Fruit fly (Drosophila melanogaster) whole organism, wandering third instar larva: ENCODE measurements around the gene CG8861.

Experiments used
- Abd-B ChIP-seq: fragments of >200 bp; optimal IDR thresholded peaks from 2 replicates; lab custom pipeline; 2017; ENCODE audit warnings: missing biosample characterization, missing genetic modification characterization
- CG32264 ChIP-seq: fragments of 200-800 bp; sonication (Bioruptor generic); optimal IDR thresholded peaks from 2 replicates; lab custom pipeline; 2016; ENCODE audit warnings: missing biosample characterization, missing genetic modification characterization
- CG9705 ChIP-seq: fragments of 200-800 bp; sonication (Bioruptor generic); optimal IDR thresholded peaks from 2 replicates; lab custom pipeline; 2018; ENCODE audit warnings: missing biosample characterization, mild to moderate bottlenecking, missing genetic modification characterization
- CrebA ChIP-seq: fragments of 200-800 bp; sonication (Bioruptor generic); optimal IDR thresholded peaks from 2 replicates; lab custom pipeline; 2016; ENCODE audit warnings: missing biosample characterization, mild to moderate bottlenecking, missing genetic modification characterization, borderline replicate concordance
- Dfd ChIP-seq: fragments of >200 bp; optimal IDR thresholded peaks from 2 replicates; lab custom pipeline; 2017; ENCODE audit warnings: missing biosample characterization, missing genetic modification characterization
- Dif ChIP-seq: fragments of 200-275, 200-300 bp; sonication (Bioruptor generic); optimal IDR thresholded peaks from 2 replicates; lab custom pipeline; 2018; ENCODE audit warnings: missing biosample characterization, missing genetic modification characterization; ENCODE audit not compliant: partially characterized antibody
- GATAd ChIP-seq: sonication (Bioruptor generic); optimal IDR thresholded peaks from 2 replicates; lab custom pipeline; 2016; ENCODE audit warnings: missing biosample characterization, missing genetic modification characterization
- Hnf4 ChIP-seq: fragments of 200-800 bp; sonication (Bioruptor generic); optimal IDR thresholded peaks from 2 replicates; lab custom pipeline; 2016; ENCODE audit warnings: missing biosample characterization, mild to moderate bottlenecking, missing genetic modification characterization
- Hr78 ChIP-seq: fragments of >200 bp; optimal IDR thresholded peaks from 2 replicates; lab custom pipeline; 2017; ENCODE audit warnings: missing biosample characterization, missing genetic modification characterization
- Hr83 ChIP-seq: fragments of 200-300 bp; sonication (Bioruptor generic); optimal IDR thresholded peaks from 2 replicates; lab custom pipeline; 2016; ENCODE audit warnings: missing biosample characterization, mild to moderate bottlenecking, missing genetic modification characterization, moderate library complexity; ENCODE audit not compliant: poor library complexity, severe bottlenecking
- Jra ChIP-seq: sonication (Bioruptor generic); optimal IDR thresholded peaks from 2 replicates; lab custom pipeline; 2016; ENCODE audit warnings: missing biosample characterization, missing genetic modification characterization
- Mio ChIP-seq: sonication (Bioruptor generic); optimal IDR thresholded peaks from 2 replicates; lab custom pipeline; 2016; ENCODE audit warnings: missing biosample characterization, missing genetic modification characterization
- Myc ChIP-seq: fragments of >200 bp; optimal IDR thresholded peaks from 2 replicates; lab custom pipeline; 2017
- N ChIP-seq: fragments of >200 bp; optimal IDR thresholded peaks from 2 replicates; lab custom pipeline; 2018; ENCODE audit warnings: missing biosample characterization, missing external identifiers, missing genetic modification characterization
- OdsH ChIP-seq: fragments of 200-800 bp; sonication (Bioruptor generic); optimal IDR thresholded peaks from 2 replicates; lab custom pipeline; 2016; ENCODE audit warnings: missing biosample characterization, mild to moderate bottlenecking, missing genetic modification characterization
- Rel ChIP-seq, 2 experiments: fragments of 200-800 bp; sonication (Bioruptor generic) in 1 of 2; optimal IDR thresholded peaks; 2 replicates in 1 of 2; 3 replicates in 1 of 2; lab custom pipeline; 2016 to 2019; ENCODE audit warnings: mild to moderate bottlenecking in 2 of 2, missing biosample characterization in 2 of 2, missing genetic modification characterization in 2 of 2, moderate library complexity in 1 of 2
- Sp1 ChIP-seq: fragments of 200-800 bp; sonication (Bioruptor generic); optimal IDR thresholded peaks from 3 replicates; lab custom pipeline; 2019; ENCODE audit warnings: missing biosample characterization, mild to moderate bottlenecking, missing genetic modification characterization, moderate library complexity
- Vsx2 ChIP-seq: fragments of 200-300, 225-300 bp; sonication (Bioruptor generic); optimal IDR thresholded peaks from 2 replicates; lab custom pipeline; 2018; ENCODE audit warnings: missing biosample characterization, missing genetic modification characterization; ENCODE audit not compliant: partially characterized antibody
- br ChIP-seq: fragments of 200-800 bp; sonication (Bioruptor generic); optimal IDR thresholded peaks from 2 replicates; lab custom pipeline; 2016; ENCODE audit warnings: missing biosample characterization, missing genetic modification characterization
- brk ChIP-seq: fragments of 200-800 bp; sonication (Bioruptor generic); optimal IDR thresholded peaks from 2 replicates; lab custom pipeline; 2016; ENCODE audit warnings: missing biosample characterization, mild to moderate bottlenecking, missing genetic modification characterization
- dl ChIP-seq, 2 experiments: fragments of 175-275, 200-275 bp in 1 of 2; fragments of 200-275 bp in 1 of 2; sonication (Bioruptor generic); optimal IDR thresholded peaks; lab custom pipeline; 2018; ENCODE audit warnings: mild to moderate bottlenecking in 2 of 2, missing biosample characterization in 2 of 2, missing genetic modification characterization in 2 of 2, moderate library complexity in 2 of 2; ENCODE audit not compliant: partially characterized antibody in 2 of 2, insufficient read depth in 1 of 2
- dmrt93B ChIP-seq: fragments of 200-800 bp; sonication (Bioruptor generic); optimal IDR thresholded peaks from 2 replicates; lab custom pipeline; 2018; ENCODE audit warnings: missing biosample characterization, mild to moderate bottlenecking, missing genetic modification characterization
- dsf ChIP-seq: sonication (Bioruptor generic); optimal IDR thresholded peaks from 2 replicates; lab custom pipeline; 2016; ENCODE audit warnings: missing biosample characterization, missing genetic modification characterization, borderline replicate concordance
- ey ChIP-seq: fragments of 200-800 bp; sonication (Bioruptor generic); optimal IDR thresholded peaks from 2 replicates; lab custom pipeline; 2016; ENCODE audit warnings: missing biosample characterization, missing genetic modification characterization
- foxo ChIP-seq, 2 experiments: fragments of 200-800 bp; sonication (Bioruptor generic); optimal IDR thresholded peaks; 2 replicates in 1 of 2; 3 replicates in 1 of 2; lab custom pipeline; 2016 to 2017; ENCODE audit warnings: missing biosample characterization in 2 of 2, missing genetic modification characterization in 2 of 2
- fru ChIP-seq: fragments of 200-800 bp; sonication (Bioruptor generic); optimal IDR thresholded peaks from 3 replicates; lab custom pipeline; 2016; ENCODE audit warnings: missing biosample characterization, mild to moderate bottlenecking, missing genetic modification characterization
- h ChIP-seq: fragments of 200-800 bp; sonication (Bioruptor generic); optimal IDR thresholded peaks from 3 replicates; lab custom pipeline; 2016; ENCODE audit warnings: missing biosample characterization, mild to moderate bottlenecking, missing genetic modification characterization
- jim ChIP-seq: fragments of 175-275, 200-325 bp; sonication (Bioruptor generic); optimal IDR thresholded peaks from 2 replicates; lab custom pipeline; 2016; ENCODE audit warnings: missing biosample characterization, mild to moderate bottlenecking, missing genetic modification characterization
- lola ChIP-seq: fragments of >200 bp; optimal IDR thresholded peaks from 2 replicates; lab custom pipeline; 2017; ENCODE audit warnings: missing biosample characterization, missing genetic modification characterization
- rgr ChIP-seq: fragments of 200-800 bp; sonication (Bioruptor generic); optimal IDR thresholded peaks from 3 replicates; lab custom pipeline; 2016; ENCODE audit warnings: missing biosample characterization, mild to moderate bottlenecking, missing genetic modification characterization
- sage ChIP-seq: fragments of 200-800 bp; sonication (Bioruptor generic); optimal IDR thresholded peaks from 2 replicates; lab custom pipeline; 2016; ENCODE audit warnings: missing biosample characterization, mild to moderate bottlenecking, missing genetic modification characterization
- sv ChIP-seq: fragments of 200-800 bp; sonication (Bioruptor generic); optimal IDR thresholded peaks from 3 replicates; lab custom pipeline; 2016; ENCODE audit warnings: missing biosample characterization, missing genetic modification characterization
- tai ChIP-seq: sonication (Bioruptor generic); optimal IDR thresholded peaks from 2 replicates; lab custom pipeline; 2016; ENCODE audit warnings: missing biosample characterization, missing genetic modification characterization
- woc ChIP-seq: sonication (Bioruptor generic); optimal IDR thresholded peaks from 2 replicates; lab custom pipeline; 2016; ENCODE audit warnings: missing biosample characterization, mild to moderate bottlenecking, missing genetic modification characterization

Gene CG8861

DNA sequence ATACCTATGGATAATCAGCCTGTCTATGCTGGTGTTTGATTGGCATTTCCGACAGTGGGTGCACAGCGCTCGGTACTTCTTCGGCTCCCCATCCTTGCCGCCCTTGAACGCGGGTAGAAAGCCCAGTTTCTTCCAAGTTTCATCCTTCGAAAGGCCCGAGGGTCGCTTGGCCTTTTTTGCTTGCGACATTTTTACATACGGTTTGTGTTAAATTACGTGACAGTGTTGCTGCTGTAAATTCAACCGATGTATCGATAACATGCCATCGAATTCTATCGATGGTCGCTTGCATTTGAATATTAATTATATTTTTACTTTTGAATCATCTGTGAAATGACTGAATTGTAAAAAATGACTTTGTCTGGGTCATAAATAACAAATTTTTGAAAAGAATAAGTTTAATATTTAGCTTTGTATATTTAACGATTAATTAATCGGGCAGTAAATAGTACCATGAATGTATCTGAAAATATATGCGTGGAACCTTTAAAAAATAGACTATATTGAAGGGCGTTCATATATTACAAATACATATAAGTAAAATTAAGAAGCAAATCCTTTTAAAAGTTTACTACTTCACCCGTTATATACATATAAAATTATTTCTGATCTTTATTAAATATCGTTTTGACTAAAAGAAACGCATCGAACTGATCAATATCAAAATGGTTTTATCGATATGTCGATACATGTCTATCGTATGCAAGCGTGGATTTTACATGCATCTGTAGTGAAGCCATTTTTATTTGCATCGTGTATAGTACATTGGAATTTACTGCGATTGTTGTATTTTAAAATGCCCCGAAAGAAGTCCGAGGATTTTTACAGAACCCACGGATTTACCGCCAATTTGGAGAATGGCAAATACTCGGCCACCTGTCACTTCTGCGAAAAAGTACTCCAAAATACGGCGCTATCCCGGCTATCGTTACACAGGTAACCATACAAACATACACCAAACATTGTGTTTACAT lies 69.8 kb downstream of the CG8861 start, which contains the start of the genes Ibf2 and Ibf1:
Gene Ibf2, minus strand, starts transcription at position 250 of the 974 bp plus-strand sequence.
Gene Ibf1, plus strand, starts transcription at position 713 of the 974 bp plus-strand sequence.
- TF ChIP-seq tai (GFP tag; lab: Kevin White, UChicago) (no peak), rgr (GFP tag; lab: Kevin White, UChicago) (no peak), woc (peak; percentile 21), foxo (GFP tag; optimal IDR thresholded peaks at IDR 0.05; lab: Kevin White, UChicago) (no peak), Dfd (GFP tag; lab: Kevin White, UChicago) (no peak), Hnf4 (GFP tag; lab: Kevin White, UChicago) (no peak), lola (GFP tag; lab: Kevin White, UChicago) (no peak), Mio (no peak)

DNA sequence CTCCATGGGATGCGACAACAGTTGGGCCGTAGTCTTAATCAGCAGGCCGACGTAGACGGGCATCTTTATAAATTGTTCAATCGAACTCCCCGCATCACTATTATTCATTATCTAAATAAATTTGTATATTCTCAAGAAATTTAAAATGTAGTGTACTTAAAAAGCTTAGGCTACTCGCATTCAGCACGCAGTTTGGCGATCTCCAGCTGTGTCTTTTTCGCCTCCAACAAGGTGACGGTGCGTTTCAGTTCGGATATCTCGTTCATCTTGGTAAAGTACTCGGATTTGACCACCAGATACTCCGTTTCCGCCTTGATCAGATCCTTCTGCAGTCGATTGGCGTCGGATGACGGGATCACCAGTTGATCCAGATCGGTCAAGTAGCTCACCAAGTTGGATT lies 70.7 kb downstream of the CG8861 start, which contains the start of gene CG16736:
Gene CG16736, minus strand, starts transcription at position 101 of the 400 bp plus-strand sequence.
- no peak for TF ChIP-seq dsf (GFP tag; lab: Kevin White, UChicago)
- TF ChIP-seq lola (GFP tag; lab: Kevin White, UChicago), result no peak
- TF ChIP-seq CG9705 (GFP tag; lab: Kevin White, UChicago), result no peak
- no peak for TF ChIP-seq Myc (lab: Kevin White, UChicago)
- TF ChIP-seq Dif, result no peak
- TF ChIP-seq sv (GFP tag; lab: Kevin White, UChicago), result no peak
- no peak for TF ChIP-seq rgr (GFP tag; lab: Kevin White, UChicago)
- no peak for TF ChIP-seq dl (GFP tag; optimal IDR thresholded peaks at IDR 0.05; lab: Kevin White, UChicago; ENCODE audit: insufficient read depth in 1 of 2, partially characterized antibody in 2 of 2)
- TF ChIP-seq Jra (GFP tag; lab: Kevin White, UChicago), result no peak
- TF ChIP-seq woc, result no peak
- TF ChIP-seq Hr78, result no peak
- TF ChIP-seq, all 38 proteins: peak for 0

DNA sequence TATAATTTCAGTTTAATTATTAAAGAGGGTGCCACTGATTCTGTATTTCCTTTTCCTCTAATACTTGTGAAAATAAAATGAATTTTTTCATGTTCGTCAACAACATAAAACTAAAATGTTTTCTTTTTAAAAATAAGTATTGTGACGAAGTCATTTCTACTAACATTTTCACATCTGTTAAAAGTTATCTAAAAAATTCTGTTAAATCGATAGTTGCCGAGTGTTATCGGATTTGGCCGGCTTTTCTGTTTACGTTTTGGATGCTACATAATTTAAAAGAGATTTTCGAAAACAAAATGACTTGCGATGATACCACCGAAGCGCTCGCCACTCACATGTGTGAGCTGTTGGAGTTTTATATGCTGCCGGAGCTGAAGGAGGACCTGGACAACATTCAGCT lies 73.5 kb downstream of the CG8861 start, which contains the start of gene CG16734:
Gene CG16734, plus strand, starts transcription at position 255 of the 400 bp plus-strand sequence.
- TF ChIP-seq Hnf4 (GFP tag; lab: Kevin White, UChicago) (no peak), h (GFP tag; lab: Kevin White, UChicago) (no peak), jim (GFP tag; lab: Kevin White, UChicago) (no peak), tai (GFP tag; lab: Kevin White, UChicago) (no peak)

DNA sequence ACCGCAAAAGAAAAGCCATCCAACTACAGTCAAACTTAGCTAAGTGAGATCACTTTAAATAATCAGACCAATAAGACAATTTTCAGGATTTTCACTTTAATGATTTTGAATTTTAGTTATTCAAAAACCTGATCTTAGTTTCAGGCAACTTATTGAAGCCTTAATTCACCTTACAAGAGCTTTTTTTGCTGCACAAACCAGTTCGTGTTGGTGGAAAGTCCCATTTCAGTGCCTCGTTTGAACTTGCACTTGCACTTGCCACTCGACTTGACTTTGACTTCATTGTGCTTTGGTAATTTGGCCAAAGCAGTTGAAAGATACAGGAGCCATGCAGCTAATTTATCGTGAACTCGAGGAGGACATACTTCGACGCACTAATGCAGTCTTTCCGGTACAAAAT lies 76.8 kb downstream of the CG8861 start, which contains the start of gene St2:
Gene St2, plus strand, starts transcription at position 301 of the 400 bp plus-strand sequence.
- TF ChIP-seq lola (GFP tag; lab: Kevin White, UChicago) (no peak), Rel (GFP tag; optimal IDR thresholded peaks at IDR 0.05; lab: Kevin White, UChicago) (no peak), Rel (tag; optimal IDR thresholded peaks at IDR 0.05; lab: Kevin White, UChicago) (peak; percentile 40), GATAd (GFP tag; lab: Kevin White, UChicago) (no peak), dsf (GFP tag; lab: Kevin White, UChicago) (no peak), tai (GFP tag; lab: Kevin White, UChicago) (no peak)

DNA sequence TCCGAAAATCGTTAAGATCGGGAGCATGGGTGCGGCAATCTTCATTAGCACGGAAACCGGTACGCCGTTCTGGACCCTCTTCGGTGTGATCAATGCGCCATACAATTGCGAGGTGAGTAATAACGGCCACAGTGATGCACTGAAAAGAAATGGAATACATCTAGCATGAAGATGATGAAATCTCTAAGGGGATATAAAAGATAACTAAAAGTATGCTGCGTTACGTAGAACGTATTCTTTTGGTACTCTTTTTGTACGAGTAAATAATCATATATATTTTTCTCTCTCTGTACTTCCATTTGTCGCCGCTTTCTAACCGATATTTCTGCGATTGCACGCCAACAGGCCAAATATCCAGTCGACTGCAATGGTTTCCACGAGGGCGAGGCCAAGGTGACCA lies 77.4 kb downstream of the CG8861 start:
- no peak for TF ChIP-seq Myc (lab: Kevin White, UChicago)
- peak; percentile 59 for TF ChIP-seq dmrt93B (GFP tag; lab: Kevin White, UChicago)
- TF ChIP-seq rgr (GFP tag; lab: Kevin White, UChicago), result peak; percentile 88
- TF ChIP-seq brk (GFP tag; lab: Kevin White, UChicago), result no peak
- TF ChIP-seq jim (GFP tag; lab: Kevin White, UChicago), result peak; percentile 21
- TF ChIP-seq dsf (GFP tag; lab: Kevin White, UChicago), result peak; percentile 36
- TF ChIP-seq fru (GFP tag; lab: Kevin White, UChicago), result peak; percentile 81
- TF ChIP-seq Dif, result no peak
- TF ChIP-seq ey, result peak; percentile 87
- peak; percentile 87 for TF ChIP-seq br (GFP tag; lab: Kevin White, UChicago)
- TF ChIP-seq Abd-B, result no peak
- peak; percentile 80 for TF ChIP-seq sage (GFP tag; lab: Kevin White, UChicago)
- TF ChIP-seq CrebA (GFP tag; lab: Kevin White, UChicago), result no peak
- TF ChIP-seq CG32264 (GFP tag; lab: Kevin White, UChicago), result peak; percentile 48
- peak; percentile 61 for TF ChIP-seq CG9705 (GFP tag; lab: Kevin White, UChicago)
- TF ChIP-seq Rel (GFP tag; optimal IDR thresholded peaks at IDR 0.05; lab: Kevin White, UChicago), result no peak
- TF ChIP-seq Rel (tag; optimal IDR thresholded peaks at IDR 0.05; lab: Kevin White, UChicago), result peak; percentile 10
- peak; percentile 84 for TF ChIP-seq OdsH (GFP tag; lab: Kevin White, UChicago)
- no peak for TF ChIP-seq Hr83 (GFP tag; lab: Kevin White, UChicago)
- TF ChIP-seq GATAd (GFP tag; lab: Kevin White, UChicago), result peak; percentile 29
- TF ChIP-seq Mio, result no peak
- TF ChIP-seq Hnf4 (GFP tag; lab: Kevin White, UChicago), result peak; percentile 85
- peak; percentile 88 for TF ChIP-seq h (GFP tag; lab: Kevin White, UChicago)
- TF ChIP-seq Sp1 (GFP tag; lab: Kevin White, UChicago), result peak; percentile 85
- no peak for TF ChIP-seq lola (GFP tag; lab: Kevin White, UChicago)
- peak; percentile 75 for TF ChIP-seq Jra (GFP tag; lab: Kevin White, UChicago)
- TF ChIP-seq Vsx2, result no peak
- TF ChIP-seq N (GFP tag; lab: Kevin White, UChicago), result no peak
- no peak for TF ChIP-seq Hr78
- peak; percentile 66 for TF ChIP-seq woc
- no peak for TF ChIP-seq tai (GFP tag; lab: Kevin White, UChicago)
